Worm (Caenorhabditis elegans) whole organism, L1 larva: Measurements from ENCODE around the gene alx-1.

Experiments used
- alr-1 ChIP-seq: fragments of 200-800 bp; sonication (Bioruptor generic); optimal IDR thresholded peaks from 2 replicates; lab custom pipeline; 2018; ENCODE audit warnings: borderline replicate concordance, mild to moderate bottlenecking, missing genetic modification characterization, missing compliant biosample characterization
- fos-1 ChIP-seq: fragments of 150-350 bp; optimal IDR thresholded peaks from 2 replicates; lab custom pipeline; 2014; ENCODE audit warnings: missing biosample characterization, missing genetic modification characterization
- hpl-2 ChIP-seq: fragments of 150-350 bp; optimal IDR thresholded peaks from 2 replicates; lab custom pipeline; 2014; ENCODE audit warnings: missing biosample characterization, missing genetic modification reagents, missing genetic modification characterization
- rnt-1 ChIP-seq: sonication (generic microtip); optimal IDR thresholded peaks from 2 replicates; lab custom pipeline; 2016; ENCODE audit warnings: mild to moderate bottlenecking, missing genetic modification characterization, moderate library complexity, missing compliant biosample characterization
- snpc-4 ChIP-seq: fragments of 150-350 bp; optimal IDR thresholded peaks from 2 replicates; lab custom pipeline; 2014; ENCODE audit warnings: missing biosample characterization, missing genetic modification characterization

ce11 chrIII:9985542-9985941 lies 28.4 kb downstream of the alx-1 start:
- no peak for TF ChIP-seq fos-1 (tag; lab: Kevin White, UChicago)
- TF ChIP-seq snpc-4 (tag; lab: Kevin White, UChicago) = no peak
- TF ChIP-seq hpl-2 = no peak
- TF ChIP-seq alr-1 (tag; lab: Kevin White, UChicago) = no peak
- no peak for TF ChIP-seq rnt-1 (tag; lab: Kevin White, UChicago)
